Worm (Caenorhabditis elegans) whole organism, L1 larva: ENCODE data around the gene col-44.

Source experiments
- aly-2 ChIP-seq: fragments of 150-350 bp; optimal IDR thresholded peaks from 2 replicates; lab custom pipeline; 2014; ENCODE audit warnings: missing biosample characterization, missing genetic modification characterization
- efl-1 ChIP-seq, 4 experiments: fragments of 150-350 bp; optimal IDR thresholded peaks in 3 of 4; peaks in 1 of 4; 1 replicate in 1 of 4; 2 replicates in 3 of 4; lab custom pipeline; 2014; ENCODE audit warnings: missing biosample characterization in 2 of 4, missing genetic modification characterization in 2 of 4, missing genetic modification reagents in 2 of 4
- ets-5 ChIP-seq: fragments of 200-800 bp; sonication (Bioruptor generic); IDR thresholded peaks from 2 replicates; pipeline ENCODE4 v1.3.6; 2022; ENCODE audit warnings: missing genetic modification characterization, missing compliant biosample characterization
- nhr-11 ChIP-seq: fragments of 150-350 bp; optimal IDR thresholded peaks from 2 replicates; lab custom pipeline; 2014; ENCODE audit warnings: missing biosample characterization, missing genetic modification characterization
- nhr-71 ChIP-seq: sonication (generic microtip); optimal IDR thresholded peaks from 2 replicates; lab custom pipeline; 2016; ENCODE audit warnings: mild to moderate bottlenecking, missing genetic modification characterization, moderate library complexity, missing compliant biosample characterization
- unc-62 ChIP-seq: fragments of 150-350 bp; optimal IDR thresholded peaks from 2 replicates; lab custom pipeline; 2014; ENCODE audit warnings: missing biosample characterization, missing genetic modification reagents, missing genetic modification characterization

ce11 chrX:13569854-13570253 lies 21.4 kb upstream of the col-44 start, which contains the start of gene R01E6.7:
- TF ChIP-seq nhr-71: no peak
- no peak for TF ChIP-seq nhr-11
- TF ChIP-seq aly-2: no peak
- no peak for TF ChIP-seq unc-62 (GFP tag; lab: Kevin White, UChicago)
- no peak for TF ChIP-seq ets-5
- TF ChIP-seq efl-1 (optimal IDR thresholded peaks at IDR 0.05; lab: Kevin White, UChicago): no peak
- TF ChIP-seq efl-1 (GFP tag; optimal IDR thresholded peaks at IDR 0.05 in 1 of 2; lab: Kevin White, UChicago): no peak
